Fruit fly (Drosophila melanogaster) whole organism, larva: ENCODE results near the gene squ.

Source experiments
- noc ChIP-seq: fragments of 200-800 bp; sonication (Bioruptor generic); optimal IDR thresholded peaks from 3 replicates; lab custom pipeline; 2019; ENCODE audit warnings: missing biosample characterization, mild to moderate bottlenecking, missing genetic modification characterization, moderate library complexity

squ gene

DNA sequence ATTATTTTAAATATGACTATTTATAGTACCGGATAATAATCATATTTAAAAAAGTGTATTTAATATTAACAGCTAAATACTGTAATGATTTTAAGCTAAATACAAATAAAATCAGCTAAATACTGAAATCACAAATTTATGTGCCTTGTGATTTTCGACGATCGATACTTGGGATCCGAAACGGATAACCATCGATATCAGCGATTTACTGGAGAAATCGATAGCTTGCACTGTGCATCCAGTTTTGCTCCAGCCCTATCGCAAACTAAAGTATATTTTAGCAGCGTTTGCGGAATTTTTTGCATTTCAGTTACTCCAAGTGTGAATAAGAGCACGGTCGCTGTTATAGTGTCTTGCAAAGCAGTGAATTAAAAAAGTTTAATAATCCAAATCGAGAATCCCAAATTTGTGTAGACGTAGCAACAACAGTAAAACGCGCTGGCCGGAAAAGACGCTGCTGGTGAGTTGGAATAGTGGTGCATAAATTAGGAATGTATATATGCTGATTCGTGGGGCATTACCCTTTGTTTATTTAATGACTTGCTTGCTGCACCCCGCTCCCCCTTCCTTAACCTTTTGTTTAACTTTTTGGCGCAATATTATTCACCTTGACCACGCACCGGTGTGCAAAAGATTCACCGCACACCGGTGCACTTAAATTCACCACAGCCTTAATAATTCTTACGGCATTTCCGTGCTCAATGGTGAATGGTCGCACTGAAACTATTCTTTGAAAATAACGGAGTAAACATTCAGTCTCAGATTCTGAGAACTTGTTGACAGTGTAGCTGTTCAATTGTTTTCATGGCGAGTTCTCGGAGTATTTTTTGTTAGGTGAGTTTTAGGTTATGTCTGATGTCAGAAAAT lies at the start of gene squ, which contains the start of gene grp:
squ (plus strand) TSS at position 238 of the 867 bp plus-strand sequence.
grp (plus strand) TSS at position 238 of the 867 bp plus-strand sequence.
- TF ChIP-seq noc (tag; lab: Kevin White, UChicago) = peak; percentile 28

- TF ChIP-seq noc (tag; lab: Kevin White, UChicago) = no peak
Measured at dm6 chr2L:16637335-16637734, 42.5 kb upstream of the squ start.

dm6 chr2L:16638349-16638748 lies 41.5 kb upstream of the squ start:
- TF ChIP-seq noc (tag; lab: Kevin White, UChicago) = no peak

DNA sequence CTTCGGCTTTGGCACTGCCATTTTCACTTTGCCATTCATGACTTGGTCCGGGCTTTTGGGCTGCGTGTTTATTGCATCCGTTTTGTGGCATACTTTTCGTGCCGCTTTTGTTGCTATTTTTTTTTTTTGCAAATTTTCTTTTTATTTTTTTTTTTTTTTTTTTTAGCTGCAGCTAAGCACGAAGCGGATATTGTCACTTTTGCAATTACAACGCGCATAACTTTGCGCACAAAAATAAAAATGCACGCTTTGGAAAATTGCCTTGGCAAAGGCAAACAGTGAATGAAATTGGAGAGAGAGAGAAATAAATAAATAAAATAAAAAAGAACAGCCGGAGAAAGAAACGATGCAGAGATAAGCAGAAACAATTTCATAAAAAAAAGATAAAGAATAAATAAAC lies 39.0 kb upstream of the squ start:
- TF ChIP-seq noc (tag; lab: Kevin White, UChicago) = no peak

DNA sequence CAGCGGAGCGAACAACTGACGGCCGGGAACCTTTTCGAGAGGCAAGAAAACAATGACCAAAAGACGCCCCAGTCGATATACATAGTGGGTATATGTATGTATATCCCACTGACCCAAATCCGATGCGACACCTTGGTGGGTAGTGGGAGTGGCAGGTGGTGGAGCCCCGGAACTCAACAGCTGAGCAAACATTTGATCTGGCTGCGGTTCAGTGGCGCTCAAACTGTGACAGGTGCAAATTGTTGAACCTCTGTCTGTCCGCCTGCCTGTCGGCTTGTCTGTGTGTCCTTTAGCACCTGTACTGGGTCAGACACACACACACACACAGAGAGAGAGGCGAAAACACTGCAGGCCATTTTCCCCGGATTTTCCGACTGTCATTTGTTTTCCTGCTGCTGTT lies 36.4 kb upstream of the squ start:
- TF ChIP-seq noc (tag; lab: Kevin White, UChicago) = no peak

DNA sequence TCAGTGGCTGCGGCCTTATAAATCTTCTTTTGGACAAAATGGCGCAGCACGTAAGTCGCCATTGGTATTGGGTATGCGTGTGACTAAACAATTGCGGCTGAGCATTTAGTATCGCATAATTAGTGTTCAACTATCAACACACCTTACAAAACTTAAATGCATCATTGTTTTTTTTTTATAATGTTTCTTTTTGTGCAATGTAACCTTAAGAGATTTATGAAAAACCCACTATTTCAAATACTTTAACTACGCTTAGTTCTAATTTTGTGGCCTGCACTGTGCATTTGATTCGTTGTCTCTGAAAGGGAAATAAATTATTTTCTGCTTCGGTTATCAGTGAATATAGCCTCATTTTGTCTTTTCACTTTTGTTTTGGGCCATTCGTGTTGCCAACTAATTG lies 35.9 kb upstream of the squ start:
- TF ChIP-seq noc (tag; lab: Kevin White, UChicago) = peak; percentile 60

- no peak for TF ChIP-seq noc (tag; lab: Kevin White, UChicago)
Measured at dm6 chr2L:16645479-16646302, 34.2 kb upstream of the squ start.

dm6 chr2L:16647773-16648172 lies 32.1 kb upstream of the squ start:
- no peak for TF ChIP-seq noc (tag; lab: Kevin White, UChicago)

- TF ChIP-seq noc (tag; lab: Kevin White, UChicago) = no peak
Measured at dm6 chr2L:16648925-16649324, 30.9 kb upstream of the squ start.

dm6 chr2L:16653541-16653940 lies 26.3 kb upstream of the squ start:
- no peak for TF ChIP-seq noc (tag; lab: Kevin White, UChicago)

dm6 chr2L:16656692-16657109 lies 23.2 kb upstream of the squ start:
- TF ChIP-seq noc (tag; lab: Kevin White, UChicago) = no peak

- TF ChIP-seq noc (tag; lab: Kevin White, UChicago) = no peak
Measured at dm6 chr2L:16657467-16657866, 22.4 kb upstream of the squ start.

DNA sequence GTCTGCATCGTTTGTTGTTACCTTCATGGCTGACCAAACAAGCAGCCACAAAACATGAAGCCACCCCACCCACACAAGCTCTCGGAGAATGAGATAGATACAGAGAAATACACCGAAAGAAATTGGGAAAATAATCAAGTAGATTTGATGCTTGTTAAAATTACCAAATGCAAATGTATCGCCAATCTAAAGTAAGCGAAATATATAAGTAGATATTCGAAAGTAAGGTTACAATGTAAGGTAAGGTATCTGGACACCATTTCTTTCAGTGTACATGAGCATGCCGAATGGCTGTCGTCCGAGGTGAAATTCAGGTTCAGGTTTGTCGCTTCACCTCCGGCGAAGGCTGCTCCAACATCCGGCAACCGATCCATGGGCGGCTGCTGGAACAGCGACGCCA lies 7.6 kb upstream of the squ start:
- TF ChIP-seq noc (tag; lab: Kevin White, UChicago) = no peak

DNA sequence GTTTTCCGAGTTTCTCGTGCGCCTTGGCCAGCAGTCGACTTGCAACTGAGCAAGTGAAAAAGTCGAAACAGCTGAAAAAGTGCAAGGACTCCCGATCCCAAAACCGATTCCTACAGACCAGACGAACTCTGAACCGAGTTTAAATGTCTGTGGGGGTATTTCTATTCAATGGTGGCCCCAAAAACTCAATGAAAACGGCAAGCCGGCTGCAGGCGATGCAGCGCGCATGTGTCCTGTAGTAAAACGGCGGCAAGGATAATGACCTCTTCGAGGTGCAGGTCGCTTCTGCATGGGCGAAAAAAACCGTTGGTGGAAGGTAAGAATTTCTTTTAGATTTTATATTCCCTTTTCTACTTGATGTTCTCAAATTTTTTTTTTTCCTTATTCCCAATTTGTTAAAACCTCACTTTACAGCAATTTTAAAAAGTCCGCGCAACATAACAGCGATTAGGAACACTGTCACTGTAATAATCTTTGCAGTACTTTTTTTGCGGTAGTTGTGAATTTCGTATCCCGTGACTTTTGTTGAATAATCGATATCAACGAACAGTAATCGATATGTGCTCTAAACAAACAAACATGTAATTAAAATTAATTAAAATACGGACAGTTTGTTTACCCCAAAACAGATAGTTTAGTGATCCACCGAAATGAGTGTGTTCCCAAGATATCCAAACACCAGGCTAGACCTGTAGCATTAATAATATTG lies 3.0 kb upstream of the squ start, which contains the start of the genes Trpgamma and her:
Trpgamma (minus strand) TSS at position 51 of the 709 bp plus-strand sequence.
her (plus strand) TSS at position 535 of the 709 bp plus-strand sequence.
- TF ChIP-seq noc (tag; lab: Kevin White, UChicago) = no peak

dm6 chr2L:16679073-16679472 lies 781 bp upstream of the squ start:
- no peak for TF ChIP-seq noc (tag; lab: Kevin White, UChicago)
